Worm (Caenorhabditis elegans) whole organism, L1 larva: ENCODE data around the gene M02D8.5.
A peak's percentile ranks its signal among the peaks of the same experiment; 100 is the strongest.

Experiments used
- aha-1 ChIP-seq: fragments of 150-350 bp; optimal IDR thresholded peaks from 2 replicates; lab custom pipeline; 2014; ENCODE audit warnings: missing biosample characterization, missing genetic modification characterization
- aly-2 ChIP-seq: fragments of 150-350 bp; optimal IDR thresholded peaks from 2 replicates; lab custom pipeline; 2014; ENCODE audit warnings: missing biosample characterization, missing genetic modification characterization
- blmp-1 ChIP-seq: fragments of 150-350 bp; optimal IDR thresholded peaks from 2 replicates; lab custom pipeline; 2014; ENCODE audit warnings: missing biosample characterization, missing genetic modification characterization
- ceh-82 ChIP-seq, 3 experiments: fragments of 150-350 bp in 1 of 3; sonication (generic microtip) in 2 of 3; optimal IDR thresholded peaks; 2 replicates each; lab custom pipeline; 2014 to 2017; ENCODE audit warnings: missing biosample characterization in 3 of 3, missing genetic modification characterization in 3 of 3
- ceh-90 ChIP-seq: sonication (generic microtip); optimal IDR thresholded peaks from 2 replicates; lab custom pipeline; 2016; ENCODE audit warnings: missing genetic modification characterization, missing compliant biosample characterization
- ces-1 ChIP-seq: fragments of 150-350 bp; optimal IDR thresholded peaks from 2 replicates; lab custom pipeline; 2014; ENCODE audit warnings: missing biosample characterization, missing genetic modification reagents, missing genetic modification characterization
- efl-1 ChIP-seq, 4 experiments: fragments of 150-350 bp; optimal IDR thresholded peaks in 3 of 4; peaks in 1 of 4; 1 replicate in 1 of 4; 2 replicates in 3 of 4; lab custom pipeline; 2014; ENCODE audit warnings: missing biosample characterization in 2 of 4, missing genetic modification characterization in 2 of 4, missing genetic modification reagents in 2 of 4
- efl-3 ChIP-seq: fragments of 200-800 bp; sonication (Bioruptor generic); optimal IDR thresholded peaks from 2 replicates; lab custom pipeline; 2018; ENCODE audit warnings: mild to moderate bottlenecking, missing genetic modification characterization, missing compliant biosample characterization
- egl-27 ChIP-seq, 2 experiments: fragments of 150-350 bp in 1 of 2; sonication (generic microtip); optimal IDR thresholded peaks; 3 replicates each; lab custom pipeline; 2017 to 2018; ENCODE audit warnings: missing biosample characterization in 2 of 2, missing genetic modification characterization in 2 of 2, missing genetic modification reagents in 2 of 2
- elt-2 ChIP-seq: sonication (generic microtip); optimal IDR thresholded peaks from 2 replicates; lab custom pipeline; 2016; ENCODE audit warnings: missing genetic modification characterization, mild to moderate bottlenecking, inconsistent platforms, missing compliant biosample characterization, missing genetic modification reagents
- fkh-10 ChIP-seq: sonication (generic microtip); optimal IDR thresholded peaks from 2 replicates; lab custom pipeline; 2017; ENCODE audit warnings: missing biosample characterization, missing genetic modification reagents, missing genetic modification characterization
- fkh-8 ChIP-seq: sonication (generic microtip); optimal IDR thresholded peaks from 2 replicates; lab custom pipeline; 2016; ENCODE audit warnings: mild to moderate bottlenecking, missing genetic modification characterization, missing compliant biosample characterization
- grh-1 ChIP-seq: fragments of 200-800 bp; sonication (Bioruptor generic); IDR thresholded peaks from 2 replicates; pipeline ENCODE4 v1.3.6; 2022; ENCODE audit warnings: missing genetic modification reagents, missing genetic modification characterization, missing compliant biosample characterization
- hlh-4 ChIP-seq: sonication (generic microtip); optimal IDR thresholded peaks from 2 replicates; lab custom pipeline; 2016; ENCODE audit warnings: mild to moderate bottlenecking, missing genetic modification characterization, missing compliant biosample characterization
- hpl-2 ChIP-seq: fragments of 150-350 bp; optimal IDR thresholded peaks from 2 replicates; lab custom pipeline; 2014; ENCODE audit warnings: missing biosample characterization, missing genetic modification reagents, missing genetic modification characterization
- isw-1 ChIP-seq: fragments of 200-800 bp; sonication (Bioruptor generic); IDR thresholded peaks from 2 replicates; pipeline ENCODE4 v1.3.6; 2022; ENCODE audit warnings: missing genetic modification characterization, missing compliant biosample characterization
- jun-1 ChIP-seq: fragments of 150-350 bp; optimal IDR thresholded peaks from 2 replicates; lab custom pipeline; 2014; ENCODE audit warnings: missing biosample characterization, missing genetic modification reagents, missing genetic modification characterization
- lin-13 ChIP-seq: fragments of 150-350 bp; optimal IDR thresholded peaks from 2 replicates; lab custom pipeline; 2014; ENCODE audit warnings: missing biosample characterization, missing genetic modification reagents, missing genetic modification characterization
- lin-14 ChIP-seq: fragments of 200-800 bp; sonication (Bioruptor generic); optimal IDR thresholded peaks from 2 replicates; lab custom pipeline; 2018; ENCODE audit warnings: mild to moderate bottlenecking, missing genetic modification characterization, moderate library complexity, missing compliant biosample characterization
- lin-15B ChIP-seq: fragments of 150-350 bp; sonication (generic microtip); optimal IDR thresholded peaks from 3 replicates; lab custom pipeline; 2014; ENCODE audit warnings: missing biosample characterization, missing genetic modification characterization
- lin-39 ChIP-seq: fragments of 150-350 bp; optimal IDR thresholded peaks from 2 replicates; lab custom pipeline; 2014; ENCODE audit warnings: missing biosample characterization, missing genetic modification reagents, missing genetic modification characterization
- lir-3 ChIP-seq: sonication (generic microtip); optimal IDR thresholded peaks from 2 replicates; lab custom pipeline; 2016; ENCODE audit warnings: mild to moderate bottlenecking, missing genetic modification characterization, moderate library complexity, missing compliant biosample characterization; ENCODE audit not compliant: poor library complexity
- lsy-2 ChIP-seq, 2 experiments: fragments of 150-350 bp; optimal IDR thresholded peaks; 2 replicates each; lab custom pipeline; 2014; ENCODE audit warnings: missing biosample characterization in 2 of 2, missing genetic modification characterization in 2 of 2
- mab-9 ChIP-seq: fragments of 200-800 bp; sonication (Bioruptor generic); IDR thresholded peaks from 2 replicates; pipeline ENCODE4 v1.3.6; 2022; ENCODE audit warnings: missing genetic modification reagents, missing genetic modification characterization, missing compliant biosample characterization
- nhr-11 ChIP-seq: fragments of 150-350 bp; optimal IDR thresholded peaks from 2 replicates; lab custom pipeline; 2014; ENCODE audit warnings: missing biosample characterization, missing genetic modification characterization
- nhr-12 ChIP-seq: sonication (generic microtip); optimal IDR thresholded peaks from 2 replicates; lab custom pipeline; 2017; ENCODE audit warnings: missing biosample characterization, missing genetic modification characterization
- nhr-19 ChIP-seq: fragments of 200-800 bp; sonication (Bioruptor generic); conservative IDR thresholded peaks from 2 replicates; pipeline ENCODE4 v1.3.6; 2022; ENCODE audit warnings: missing genetic modification characterization, missing compliant biosample characterization
- nhr-20 ChIP-seq: sonication (generic microtip); optimal IDR thresholded peaks from 2 replicates; lab custom pipeline; 2016; ENCODE audit warnings: mild to moderate bottlenecking, missing genetic modification characterization, missing compliant biosample characterization
- nhr-237 ChIP-seq: fragments of 150-350 bp; optimal IDR thresholded peaks from 2 replicates; lab custom pipeline; 2014; ENCODE audit warnings: missing biosample characterization, missing genetic modification characterization
- nhr-47 ChIP-seq: sonication (generic microtip); optimal IDR thresholded peaks from 2 replicates; lab custom pipeline; 2016; ENCODE audit warnings: mild to moderate bottlenecking, missing genetic modification characterization, moderate library complexity, missing compliant biosample characterization
- nhr-85 ChIP-seq: sonication (generic microtip); peaks from one replicate; lab custom pipeline; 2016; ENCODE audit warnings: missing genetic modification characterization, inconsistent platforms, missing compliant biosample characterization
- nhr-90 ChIP-seq: sonication (generic microtip); optimal IDR thresholded peaks from 2 replicates; lab custom pipeline; 2016; ENCODE audit warnings: mild to moderate bottlenecking, missing genetic modification characterization, missing compliant biosample characterization; ENCODE audit not compliant: poor library complexity
- pag-3 ChIP-seq: sonication (generic microtip); optimal IDR thresholded peaks from 2 replicates; lab custom pipeline; 2017; ENCODE audit warnings: missing genetic modification characterization, mild to moderate bottlenecking, missing compliant biosample characterization, antibody characterized with exemption, borderline replicate concordance; ENCODE audit not compliant: insufficient read depth
- pqm-1 ChIP-seq: sonication (generic microtip); optimal IDR thresholded peaks from 3 replicates; lab custom pipeline; 2017; ENCODE audit warnings: missing biosample characterization, missing genetic modification characterization
- rnt-1 ChIP-seq: sonication (generic microtip); optimal IDR thresholded peaks from 2 replicates; lab custom pipeline; 2016; ENCODE audit warnings: mild to moderate bottlenecking, missing genetic modification characterization, moderate library complexity, missing compliant biosample characterization
- skn-1 ChIP-seq: fragments of 150-350 bp; optimal IDR thresholded peaks from 2 replicates; lab custom pipeline; 2014; ENCODE audit warnings: missing biosample characterization, missing genetic modification characterization
- sup-37 ChIP-seq: fragments of 200-800 bp; sonication (Bioruptor generic); optimal IDR thresholded peaks from 2 replicates; lab custom pipeline; 2018; ENCODE audit warnings: mild to moderate bottlenecking, missing genetic modification characterization, missing compliant biosample characterization
- tlp-1 ChIP-seq: fragments of 150-350 bp; optimal IDR thresholded peaks from 2 replicates; lab custom pipeline; 2014; ENCODE audit warnings: missing biosample characterization, missing genetic modification characterization
- unc-86 ChIP-seq: sonication (generic microtip); optimal IDR thresholded peaks from 2 replicates; lab custom pipeline; 2016; ENCODE audit warnings: missing genetic modification characterization, missing compliant biosample characterization
- xbp-1 ChIP-seq: sonication (generic microtip); optimal IDR thresholded peaks from 2 replicates; lab custom pipeline; 2016; ENCODE audit warnings: missing genetic modification characterization, missing compliant biosample characterization
- zag-1 ChIP-seq: fragments of 150-350 bp; optimal IDR thresholded peaks from 2 replicates; lab custom pipeline; 2014; ENCODE audit warnings: missing biosample characterization, missing genetic modification characterization
- zip-4 ChIP-seq: fragments of 200-800 bp; sonication (Bioruptor generic); optimal IDR thresholded peaks from 2 replicates; lab custom pipeline; 2018; ENCODE audit warnings: mild to moderate bottlenecking, missing genetic modification characterization, moderate library complexity, missing compliant biosample characterization
- ztf-4 ChIP-seq: fragments of 150-350 bp; optimal IDR thresholded peaks from 2 replicates; lab custom pipeline; 2014; ENCODE audit warnings: missing biosample characterization, missing genetic modification characterization

M02D8.5 gene

DNA sequence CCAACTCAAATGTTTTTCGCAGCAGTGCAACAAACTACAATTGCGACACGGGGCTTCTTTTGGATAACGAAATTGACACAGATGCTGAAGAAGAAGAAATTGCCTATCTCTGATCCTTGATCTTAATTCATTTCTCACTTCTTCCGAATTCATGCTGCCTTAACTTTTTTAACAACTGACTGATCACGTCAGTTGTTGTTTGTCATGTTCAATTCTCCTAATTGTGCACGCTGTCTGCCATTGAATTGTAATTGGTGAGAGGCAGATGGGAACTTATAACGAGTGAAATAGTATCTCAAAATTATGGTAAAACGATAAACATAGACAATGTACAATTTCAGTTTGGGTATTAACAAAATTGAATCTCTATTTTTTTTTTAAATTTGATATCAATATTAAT, 25.3 kb upstream of the M02D8.5 start (continued):
- TF ChIP-seq lir-3 (tag; lab: Kevin White, UChicago) (no peak), lsy-2 (tag; optimal IDR thresholded peaks at IDR 0.05; lab: Kevin White, UChicago) (peak in 1 of 2 experiments; percentile 17), rnt-1 (tag; lab: Kevin White, UChicago) (peak; percentile 80), xbp-1 (tag; lab: Kevin White, UChicago) (no peak), unc-86 (tag; lab: Kevin White, UChicago) (no peak), aha-1 (tag; lab: Kevin White, UChicago) (no peak), aly-2 (tag; lab: Kevin White, UChicago) (no peak), ces-1 (GFP tag; lab: Kevin White, UChicago) (no peak), sup-37 (no peak), nhr-11 (tag; lab: Kevin White, UChicago) (no peak), lin-14 (GFP tag; lab: Kevin White, UChicago) (peak; percentile 68), nhr-12 (tag; lab: Kevin White, UChicago) (no peak)

DNA sequence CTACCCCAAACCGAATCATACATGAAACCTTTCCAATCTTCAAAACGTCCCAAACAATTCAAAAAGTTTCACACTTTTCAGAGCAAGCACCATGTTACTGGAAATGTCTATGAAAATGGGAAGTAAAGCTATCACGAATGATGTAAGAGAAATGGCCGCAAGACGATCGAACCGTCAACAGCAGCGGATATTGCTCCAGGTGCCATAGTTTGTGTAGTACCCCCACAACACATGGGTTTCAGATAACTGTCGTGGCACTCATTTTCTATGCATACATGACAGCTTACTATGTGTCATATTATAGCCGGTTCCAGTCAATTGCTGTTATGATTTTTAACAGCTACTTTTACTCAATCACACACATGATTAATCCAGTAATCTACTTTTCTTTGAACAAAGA, 22.8 kb upstream of the M02D8.5 start, which contains the start of gene ZK721.3:
Gene ZK721.3 (plus strand): TSS at position 301 of the 400 bp plus-strand sequence.
- TF ChIP-seq tlp-1 (tag; lab: Kevin White, UChicago) (no peak), nhr-11 (tag; lab: Kevin White, UChicago) (no peak)

DNA sequence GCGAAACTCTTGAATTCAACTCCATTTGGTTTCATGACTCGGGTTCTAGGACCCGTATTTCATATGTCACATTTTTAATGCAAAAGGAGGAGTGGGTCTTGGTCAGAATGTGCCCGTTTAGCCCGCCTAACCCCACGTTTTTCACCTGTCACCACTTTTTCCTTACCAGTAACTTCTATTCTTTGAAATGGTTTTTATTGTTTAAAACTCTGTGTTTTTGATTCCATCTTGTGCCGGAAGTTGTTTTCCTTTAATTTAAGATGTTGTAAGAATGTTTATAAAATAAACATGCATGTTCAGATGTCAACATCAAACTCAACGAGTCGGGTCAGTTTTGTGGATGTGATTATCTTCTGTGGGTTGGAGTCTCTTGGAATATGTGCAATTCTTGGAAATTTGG, 17.2 kb upstream of the M02D8.5 start, which contains the start of gene ZK721.4:
Gene ZK721.4 (plus strand): TSS at position 301 of the 400 bp plus-strand sequence.
- TF ChIP-seq ceh-82 (tag; optimal IDR thresholded peaks at IDR 0.05; lab: Kevin White, UChicago) (no peak), elt-2 (tag; lab: Kevin White, UChicago) (no peak), efl-3 (GFP tag; lab: Kevin White, UChicago) (no peak), egl-27 (tag; optimal IDR thresholded peaks at IDR 0.05; lab: Kevin White, UChicago) (no peak), nhr-19 (GFP tag; lab: Robert Waterston, UW) (no peak), tlp-1 (tag; lab: Kevin White, UChicago) (no peak), nhr-47 (tag; lab: Kevin White, UChicago) (no peak), unc-86 (tag; lab: Kevin White, UChicago) (no peak), hpl-2 (no peak), lir-3 (tag; lab: Kevin White, UChicago) (no peak)

DNA sequence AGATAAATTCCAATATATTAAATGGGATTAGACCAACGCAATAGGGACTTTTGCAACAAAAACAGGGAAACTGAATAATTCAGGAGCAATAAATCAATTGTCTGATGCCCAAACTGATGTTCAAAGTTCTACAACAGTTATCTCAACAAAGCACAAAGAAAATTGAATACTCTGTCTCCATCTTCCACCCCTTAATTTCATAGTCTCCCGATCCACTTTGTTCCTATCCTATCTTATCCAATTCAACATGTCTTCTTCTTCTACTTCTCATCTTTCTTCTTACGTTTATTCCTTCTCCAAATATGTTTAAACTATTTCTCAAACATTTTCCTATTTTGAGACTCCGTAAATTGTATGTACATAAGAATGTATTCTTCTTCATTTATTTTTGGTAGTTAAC, 8.9 kb upstream of the M02D8.5 start:
- TF ChIP-seq zip-4 (GFP tag; lab: Kevin White, UChicago): no peak
- no peak for TF ChIP-seq nhr-90 (tag; lab: Kevin White, UChicago)
- TF ChIP-seq jun-1: no peak
- no peak for TF ChIP-seq lin-13 (GFP tag; lab: Kevin White, UChicago)
- TF ChIP-seq lin-15B (tag; lab: Kevin White, UChicago): no peak
- TF ChIP-seq nhr-237: no peak
- TF ChIP-seq lin-14 (GFP tag; lab: Kevin White, UChicago): peak; percentile 28
- peak; percentile 61 for TF ChIP-seq fkh-10 (GFP tag; lab: Kevin White, UChicago)
- TF ChIP-seq nhr-19 (GFP tag; lab: Robert Waterston, UW): no peak
- no peak for TF ChIP-seq ztf-4
- no peak for TF ChIP-seq efl-1 (optimal IDR thresholded peaks at IDR 0.05; lab: Kevin White, UChicago)
- TF ChIP-seq efl-1 (GFP tag; optimal IDR thresholded peaks at IDR 0.05 in 1 of 2; lab: Kevin White, UChicago): no peak
- TF ChIP-seq, all 84 proteins: peak for 2

DNA sequence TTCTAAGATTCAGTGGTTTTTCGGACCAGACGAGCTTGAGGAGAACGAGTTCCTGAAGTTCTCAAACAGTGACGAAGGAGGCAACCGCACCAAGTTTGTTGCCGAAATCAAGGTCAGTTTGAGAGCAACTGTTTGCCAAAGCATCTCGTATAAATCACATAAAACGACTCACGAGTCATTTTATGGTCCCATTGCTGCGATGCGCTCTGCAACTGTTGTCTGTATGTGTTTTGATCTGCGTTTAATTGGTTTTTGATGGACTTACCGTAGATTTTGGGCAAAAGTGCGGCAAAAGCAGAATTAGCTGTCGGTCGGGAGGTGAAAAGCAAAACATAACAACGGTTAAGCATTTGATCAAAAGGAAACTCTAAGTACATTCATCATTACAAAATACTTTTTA, 2.6 kb upstream of the M02D8.5 start:
- peak in 1 of 2 experiments; percentile 31 for TF ChIP-seq lsy-2 (tag; optimal IDR thresholded peaks at IDR 0.05; lab: Kevin White, UChicago)
- TF ChIP-seq isw-1: no peak
- TF ChIP-seq zag-1 (tag; lab: Kevin White, UChicago): no peak
- TF ChIP-seq nhr-20: peak; percentile 8
- no peak for TF ChIP-seq blmp-1
- no peak for TF ChIP-seq pqm-1 (tag; lab: Kevin White, UChicago)
- peak; percentile 14 for TF ChIP-seq lin-14 (GFP tag; lab: Kevin White, UChicago)
- no peak for TF ChIP-seq fkh-8 (tag; lab: Kevin White, UChicago)
- no peak for TF ChIP-seq grh-1 (GFP tag; lab: Robert Waterston, UW)
- no peak for TF ChIP-seq ceh-90 (tag; lab: Kevin White, UChicago)
- TF ChIP-seq mab-9: no peak
- TF ChIP-seq lir-3 (tag; lab: Kevin White, UChicago): no peak
- TF ChIP-seq pag-3 (tag; lab: Kevin White, UChicago): no peak
- peak; percentile 50 for TF ChIP-seq nhr-19 (GFP tag; lab: Robert Waterston, UW)
- no peak for TF ChIP-seq nhr-85
- TF ChIP-seq skn-1 (tag; lab: Kevin White, UChicago): no peak
- no peak for TF ChIP-seq lin-13 (GFP tag; lab: Kevin White, UChicago)
- TF ChIP-seq xbp-1 (tag; lab: Kevin White, UChicago): no peak
- TF ChIP-seq hlh-4 (tag; lab: Kevin White, UChicago): no peak
- TF ChIP-seq rnt-1 (tag; lab: Kevin White, UChicago): peak; percentile 86
- TF ChIP-seq lin-39: no peak
